Worm (Caenorhabditis elegans) whole organism, midembryonic: ENCODE results near the gene phat-8.

Experiments
- T22C8.4 ChIP-seq: fragments of 200-800 bp; sonication (Bioruptor generic); IDR thresholded peaks from 2 replicates; pipeline ENCODE4 v1.3.6; 2022; ENCODE audit warnings: missing genetic modification characterization, missing compliant biosample characterization
- cog-1 ChIP-seq: sonication (generic microtip); optimal IDR thresholded peaks from 2 replicates; lab custom pipeline; 2016; ENCODE audit warnings: missing genetic modification characterization, missing compliant biosample characterization
- flt-1 ChIP-seq: fragments of 200-800 bp; sonication (Bioruptor generic); IDR thresholded peaks from 2 replicates; pipeline ENCODE4 v1.3.6; 2022; ENCODE audit warnings: missing genetic modification characterization, missing compliant biosample characterization
- klf-2 ChIP-seq: fragments of 200-800 bp; sonication (Bioruptor generic); conservative IDR thresholded peaks from 2 replicates; pipeline ENCODE4 v1.3.6; 2022; ENCODE audit warnings: missing genetic modification reagents, missing genetic modification characterization, missing compliant biosample characterization
- med-1 ChIP-seq: sonication (generic microtip); optimal IDR thresholded peaks from 2 replicates; lab custom pipeline; 2017; ENCODE audit warnings: missing genetic modification characterization, mild to moderate bottlenecking, missing compliant biosample characterization, antibody characterized with exemption, missing genetic modification reagents; ENCODE audit not compliant: insufficient read depth
- ref-1 ChIP-seq: fragments of 200-800 bp; sonication (Bioruptor generic); conservative IDR thresholded peaks from 2 replicates; pipeline ENCODE4 v1.3.6; 2022; ENCODE audit warnings: missing genetic modification reagents, missing genetic modification characterization, missing compliant biosample characterization
- tab-1 ChIP-seq: fragments of 200-800 bp; sonication (Bioruptor generic); IDR thresholded peaks from 2 replicates; pipeline ENCODE4 v1.3.6; 2022; ENCODE audit warnings: missing genetic modification characterization, missing compliant biosample characterization
- ztf-23 ChIP-seq: fragments of 200-800 bp; sonication (Bioruptor generic); IDR thresholded peaks from 2 replicates; pipeline ENCODE4 v1.3.6; 2022; ENCODE audit warnings: missing genetic modification reagents, missing genetic modification characterization, missing compliant biosample characterization
- ztf-29 ChIP-seq: fragments of 200-800 bp; sonication (Bioruptor generic); IDR thresholded peaks from 2 replicates; pipeline ENCODE4 v1.3.6; 2022; ENCODE audit warnings: missing genetic modification reagents, missing genetic modification characterization, missing compliant biosample characterization

The phat-8 gene

DNA sequence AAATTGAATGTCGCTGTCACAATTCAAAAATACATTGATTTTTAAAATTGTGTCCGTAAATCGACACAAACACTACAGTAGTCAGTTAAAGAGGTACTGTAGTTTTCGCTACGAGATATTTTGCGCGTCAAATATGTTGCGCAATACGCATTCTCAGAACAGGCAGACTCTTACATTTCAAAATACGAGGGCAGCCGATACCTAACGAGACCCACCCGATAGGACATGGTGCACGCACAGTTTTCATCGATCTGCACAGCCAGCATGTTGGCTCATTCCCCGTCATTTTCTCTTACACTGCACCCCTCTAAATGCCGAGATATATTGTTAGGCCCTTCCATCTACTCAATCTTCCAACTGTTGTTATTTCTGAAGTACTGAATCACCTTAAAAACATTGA, 9.4 kb upstream of the phat-8 start, which contains the start of gene F15A4.2:
Gene F15A4.2, plus strand, starts transcription at position 301 of the 400 bp plus-strand sequence.
- TF ChIP-seq med-1 (no peak), ztf-23 (GFP tag; lab: Robert Waterston, UW) (no peak), ztf-29 (GFP tag; lab: Robert Waterston, UW) (no peak), tab-1 (GFP tag; lab: Robert Waterston, UW) (no peak), flt-1 (GFP tag; lab: Robert Waterston, UW) (no peak), cog-1 (tag; lab: Kevin White, UChicago) (no peak), klf-2 (GFP tag; lab: Robert Waterston, UW) (no peak), ref-1 (GFP tag; lab: Robert Waterston, UW) (no peak), T22C8.4 (no peak; the same call in 1 of the 2 replicates)

DNA sequence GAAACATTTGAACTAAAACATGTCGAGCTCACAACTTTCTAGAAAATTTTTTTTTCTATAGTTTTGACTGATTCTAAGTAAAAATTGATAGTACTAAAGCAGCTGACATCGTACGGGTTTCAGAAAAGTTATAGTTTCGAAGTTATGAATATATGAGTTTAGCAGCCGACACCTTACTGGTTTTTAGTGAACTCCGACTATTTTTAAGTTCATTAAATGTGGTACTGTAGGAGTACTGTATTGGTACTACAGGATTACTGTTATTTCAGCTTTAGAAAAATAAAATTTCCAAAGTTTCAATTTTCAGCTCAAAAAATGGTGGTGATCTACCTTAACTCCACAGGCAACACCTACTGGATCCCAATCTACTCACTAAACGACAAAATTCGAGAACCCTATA, 6.0 kb upstream of the phat-8 start, which contains the start of gene sre-37:
Gene sre-37, plus strand, starts transcription at position 301 of the 400 bp plus-strand sequence.
- TF ChIP-seq ztf-23 (GFP tag; lab: Robert Waterston, UW), result no peak
- TF ChIP-seq flt-1 (GFP tag; lab: Robert Waterston, UW), result no peak
- TF ChIP-seq med-1, result no peak
- TF ChIP-seq ref-1 (GFP tag; lab: Robert Waterston, UW), result no peak
- no peak for TF ChIP-seq klf-2 (GFP tag; lab: Robert Waterston, UW)
- no peak for TF ChIP-seq T22C8.4
- no peak for TF ChIP-seq tab-1 (GFP tag; lab: Robert Waterston, UW)
- no peak for TF ChIP-seq cog-1 (tag; lab: Kevin White, UChicago)
- TF ChIP-seq ztf-29 (GFP tag; lab: Robert Waterston, UW), result no peak

DNA sequence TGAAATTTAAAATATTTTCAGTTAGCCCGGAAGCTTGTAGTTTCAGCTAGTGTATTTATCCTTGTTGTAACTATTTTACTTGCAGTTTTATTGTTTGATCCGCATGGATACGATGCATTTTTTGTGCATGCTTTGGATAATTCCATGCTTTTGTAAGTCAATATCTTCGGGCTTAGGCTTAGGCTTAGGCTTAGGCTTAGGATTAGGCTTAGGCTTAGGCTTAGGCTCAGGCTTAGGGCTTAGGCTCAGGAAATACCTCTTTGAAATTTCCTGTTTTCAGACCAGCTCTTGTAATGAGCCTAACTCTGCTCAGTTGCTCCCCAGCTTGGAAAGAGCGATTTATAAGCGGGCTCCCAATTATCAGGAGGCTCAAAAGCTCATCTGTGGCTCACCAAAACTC, 4.6 kb upstream of the phat-8 start, which contains the start of gene srg-16:
Gene srg-16, plus strand, starts transcription at position 87 of the 400 bp plus-strand sequence.
- TF ChIP-seq T22C8.4, result no peak
- no peak for TF ChIP-seq klf-2 (GFP tag; lab: Robert Waterston, UW)
- TF ChIP-seq ref-1 (GFP tag; lab: Robert Waterston, UW), result no peak
- TF ChIP-seq ztf-29 (GFP tag; lab: Robert Waterston, UW), result no peak
- no peak for TF ChIP-seq med-1
- no peak for TF ChIP-seq tab-1 (GFP tag; lab: Robert Waterston, UW)
- no peak for TF ChIP-seq cog-1 (tag; lab: Kevin White, UChicago)
- TF ChIP-seq flt-1 (GFP tag; lab: Robert Waterston, UW), result no peak
- no peak for TF ChIP-seq ztf-23 (GFP tag; lab: Robert Waterston, UW)

DNA sequence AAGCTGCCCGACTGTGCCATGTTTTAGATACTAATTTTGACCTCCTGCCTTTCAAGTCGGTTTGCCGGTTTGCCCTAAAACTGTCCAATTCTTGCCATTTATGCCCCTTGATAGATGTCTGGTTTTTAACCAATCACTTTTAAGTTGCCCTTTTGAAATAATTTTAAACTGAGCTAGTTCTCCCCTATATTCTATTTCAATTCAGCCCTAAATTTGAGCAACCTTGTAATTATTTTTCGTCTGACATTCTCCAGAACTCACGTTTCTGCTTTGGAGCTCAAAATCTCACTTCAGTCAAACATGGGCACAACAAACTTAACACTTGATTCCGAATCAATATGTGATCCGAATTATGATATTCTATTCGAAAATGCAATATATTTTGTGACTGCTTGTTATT, 1.8 kb downstream of the phat-8 start, which contains the start of gene srg-17:
Gene srg-17, plus strand, starts transcription at position 301 of the 400 bp plus-strand sequence.
- TF ChIP-seq ztf-23 (GFP tag; lab: Robert Waterston, UW), result no peak
- TF ChIP-seq ztf-29 (GFP tag; lab: Robert Waterston, UW), result no peak
- TF ChIP-seq cog-1 (tag; lab: Kevin White, UChicago), result no peak
- TF ChIP-seq ref-1 (GFP tag; lab: Robert Waterston, UW), result no peak
- TF ChIP-seq med-1, result no peak
- TF ChIP-seq T22C8.4, result no peak
- TF ChIP-seq tab-1 (GFP tag; lab: Robert Waterston, UW), result no peak
- no peak for TF ChIP-seq klf-2 (GFP tag; lab: Robert Waterston, UW)
- no peak for TF ChIP-seq flt-1 (GFP tag; lab: Robert Waterston, UW)

DNA sequence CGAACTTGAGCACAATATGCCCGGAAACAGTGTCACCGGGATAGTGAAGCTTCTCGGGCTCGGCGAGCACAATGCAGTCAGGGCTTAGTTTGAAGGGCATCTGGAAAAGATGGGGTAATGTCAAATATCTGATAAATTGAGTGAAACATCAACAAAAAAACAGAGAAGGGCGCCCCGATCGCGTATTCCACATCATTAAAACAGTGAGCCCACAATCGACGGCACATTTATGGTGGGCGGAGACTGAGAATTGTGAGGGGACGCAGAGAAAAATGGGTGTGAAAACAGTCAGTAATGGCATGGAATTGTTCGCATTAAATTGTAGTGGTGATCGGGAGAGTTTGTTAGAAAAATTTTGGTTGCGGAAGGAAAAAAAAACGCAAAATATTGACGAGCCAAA, 9.2 kb downstream of the phat-8 start, which contains the start of gene arrd-9:
Gene arrd-9, minus strand, starts transcription at position 101 of the 400 bp plus-strand sequence.
- TF ChIP-seq flt-1 (GFP tag; lab: Robert Waterston, UW) (no peak), ztf-29 (GFP tag; lab: Robert Waterston, UW) (no peak), cog-1 (tag; lab: Kevin White, UChicago) (no peak), tab-1 (GFP tag; lab: Robert Waterston, UW) (no peak), ref-1 (GFP tag; lab: Robert Waterston, UW) (no peak), ztf-23 (GFP tag; lab: Robert Waterston, UW) (no peak), med-1 (no peak), T22C8.4 (no peak), klf-2 (GFP tag; lab: Robert Waterston, UW) (no peak)

DNA sequence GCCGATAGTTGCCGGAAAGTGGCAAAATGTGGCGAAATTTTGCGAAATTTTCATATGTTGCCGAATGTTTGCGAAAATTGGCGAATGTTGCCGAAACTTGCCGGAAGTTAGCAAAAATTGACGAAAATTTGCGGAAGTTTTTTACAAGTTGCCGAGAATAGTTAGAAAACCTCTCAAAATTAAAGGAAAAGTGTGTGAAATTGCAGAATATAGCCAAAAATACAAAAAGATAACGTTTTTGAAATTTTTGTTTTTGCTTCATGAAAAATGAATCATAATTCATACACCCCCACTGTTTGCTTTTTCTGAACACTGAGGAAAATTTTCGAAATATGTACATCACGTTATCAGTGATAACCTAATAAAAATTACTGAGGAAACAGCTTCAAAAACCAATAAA, 10.0 kb downstream of the phat-8 start:
- TF ChIP-seq T22C8.4 (no peak), ztf-29 (GFP tag; lab: Robert Waterston, UW) (no peak), tab-1 (GFP tag; lab: Robert Waterston, UW) (no peak), cog-1 (tag; lab: Kevin White, UChicago) (no peak)

DNA sequence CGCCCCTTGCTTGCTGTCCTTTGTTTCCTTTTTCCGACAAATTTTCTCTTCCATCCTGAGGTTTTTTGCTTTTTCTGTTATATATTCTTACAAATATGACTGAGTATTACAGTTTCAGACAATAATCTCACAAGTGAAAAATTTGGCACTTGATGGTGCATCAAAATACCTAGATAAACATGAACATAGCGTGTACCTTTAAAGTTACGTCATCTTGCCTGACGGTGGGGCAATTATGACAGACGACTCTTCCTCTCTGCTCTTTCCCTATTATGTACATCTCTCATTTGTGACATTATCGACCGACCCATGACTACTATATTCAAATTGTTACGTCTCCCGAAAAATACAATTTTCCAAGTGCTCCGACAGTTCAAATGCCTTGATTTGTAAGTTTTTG, 11.0 kb downstream of the phat-8 start, which contains the start of gene fbxb-102:
Gene fbxb-102, plus strand, starts transcription at position 301 of the 400 bp plus-strand sequence.
- TF ChIP-seq ref-1 (GFP tag; lab: Robert Waterston, UW) (no peak), med-1 (no peak), T22C8.4 (no peak), cog-1 (tag; lab: Kevin White, UChicago) (no peak), ztf-23 (GFP tag; lab: Robert Waterston, UW) (no peak), tab-1 (GFP tag; lab: Robert Waterston, UW) (no peak), klf-2 (GFP tag; lab: Robert Waterston, UW) (no peak)

DNA sequence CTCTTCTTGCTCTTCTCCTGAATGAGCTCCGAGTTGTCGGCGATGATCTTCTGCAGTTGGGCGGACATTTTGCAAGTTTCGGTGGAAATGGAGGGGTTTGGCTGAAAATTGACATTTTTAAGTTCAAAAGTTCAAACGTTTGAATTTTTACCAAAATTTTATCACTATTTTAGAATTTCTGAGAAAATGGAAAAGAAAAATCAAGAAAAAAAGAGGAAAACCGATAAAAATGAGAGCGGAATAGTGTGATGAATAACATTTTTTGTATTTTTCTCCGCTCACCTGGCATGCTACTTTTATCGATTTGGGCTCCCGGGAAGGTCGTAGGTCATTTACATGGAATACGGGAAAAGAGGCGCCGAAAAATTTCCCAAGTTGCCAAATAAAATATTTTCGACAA, 13.5 kb downstream of the phat-8 start, which contains the start of gene F15A4.10:
Gene F15A4.10, minus strand, starts transcription at position 101 of the 400 bp plus-strand sequence.
- TF ChIP-seq cog-1 (tag; lab: Kevin White, UChicago), result no peak
- TF ChIP-seq ref-1 (GFP tag; lab: Robert Waterston, UW), result no peak
- no peak for TF ChIP-seq med-1
- no peak for TF ChIP-seq ztf-23 (GFP tag; lab: Robert Waterston, UW)
- no peak for TF ChIP-seq flt-1 (GFP tag; lab: Robert Waterston, UW)
- no peak for TF ChIP-seq ztf-29 (GFP tag; lab: Robert Waterston, UW)
- no peak for TF ChIP-seq tab-1 (GFP tag; lab: Robert Waterston, UW)
- no peak for TF ChIP-seq T22C8.4
- no peak for TF ChIP-seq klf-2 (GFP tag; lab: Robert Waterston, UW)

DNA sequence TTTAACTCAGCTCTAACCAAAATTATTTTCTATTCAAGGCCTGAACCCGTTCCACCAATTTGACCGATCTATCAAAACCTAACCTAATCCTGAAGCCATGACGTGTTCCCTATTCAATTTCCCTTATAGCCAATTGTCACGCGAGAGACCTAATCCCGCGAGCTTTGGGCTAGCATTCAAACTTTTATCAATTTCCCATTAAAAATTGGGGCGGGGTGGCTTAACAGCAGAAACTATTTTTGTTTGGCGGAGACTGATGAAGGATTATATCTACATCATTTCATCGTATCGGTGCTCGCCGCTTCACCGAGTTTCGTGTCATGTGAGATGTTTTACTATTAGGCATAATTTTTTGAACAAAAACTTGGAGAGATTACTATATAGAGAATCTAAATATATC, 17.2 kb downstream of the phat-8 start:
- no peak for TF ChIP-seq flt-1 (GFP tag; lab: Robert Waterston, UW)
- no peak for TF ChIP-seq ztf-29 (GFP tag; lab: Robert Waterston, UW)
- TF ChIP-seq cog-1 (tag; lab: Kevin White, UChicago), result no peak
- no peak for TF ChIP-seq klf-2 (GFP tag; lab: Robert Waterston, UW)
- no peak for TF ChIP-seq med-1
- no peak for TF ChIP-seq T22C8.4
- no peak for TF ChIP-seq tab-1 (GFP tag; lab: Robert Waterston, UW)
- no peak for TF ChIP-seq ref-1 (GFP tag; lab: Robert Waterston, UW)
